Fruit fly (Drosophila melanogaster): ENCODE measurements around the gene Atg4a.

The Atg4a gene

dm6 chr2L:1068517-1069107 lies 12.1 kb upstream of the Atg4a start:
- no peak for TF ChIP-seq noc (tag; optimal IDR thresholded peaks at IDR 0.05)

DNA sequence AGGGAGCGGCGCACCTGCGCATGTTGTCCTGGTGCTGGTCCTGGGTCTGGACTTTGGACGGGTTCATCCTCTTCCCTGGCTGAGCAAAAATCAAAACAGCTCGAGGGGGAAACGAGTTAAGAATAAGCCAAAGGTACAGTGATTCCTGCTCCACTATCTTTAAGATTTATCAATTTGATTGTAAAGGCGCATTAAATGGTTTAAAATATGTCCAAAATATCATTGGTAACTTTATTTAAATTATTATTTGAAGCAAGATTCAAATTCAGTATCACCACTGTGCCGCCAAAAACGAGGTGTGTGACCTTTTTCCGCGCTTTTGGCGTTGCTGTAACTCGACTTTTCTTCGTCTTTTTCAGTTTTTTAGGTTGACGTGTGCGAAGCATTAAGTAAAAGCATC lies 11.2 kb upstream of the Atg4a start:
- TF ChIP-seq noc (tag; optimal IDR thresholded peaks at IDR 0.05) = no peak

dm6 chr2L:1070332-1070731 lies 10.4 kb upstream of the Atg4a start:
- TF ChIP-seq noc (tag; optimal IDR thresholded peaks at IDR 0.05) = no peak

DNA sequence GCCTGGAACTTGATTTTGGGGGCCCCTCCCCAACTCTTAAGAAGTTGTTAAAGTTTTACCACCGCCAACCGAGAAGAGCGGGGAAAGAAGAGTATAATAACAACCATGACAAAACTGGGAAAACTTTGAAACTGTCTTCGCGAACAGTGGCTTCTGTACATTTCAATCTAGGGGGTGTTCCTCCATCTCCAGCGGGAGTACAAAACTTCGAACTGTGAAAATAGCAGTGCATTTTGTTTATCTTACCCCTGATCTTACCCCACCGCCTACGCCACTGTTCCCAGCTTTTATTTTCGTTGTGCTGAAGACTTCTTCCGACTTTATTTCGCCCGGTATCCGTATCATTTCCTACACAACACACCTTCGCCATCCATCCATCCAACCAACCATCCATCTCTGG lies 9.8 kb upstream of the Atg4a start:
- TF ChIP-seq noc (tag; optimal IDR thresholded peaks at IDR 0.05) = peak; percentile 24

- TF ChIP-seq noc (tag; optimal IDR thresholded peaks at IDR 0.05) = peak; percentile 47
These were observed 8.5 kb upstream of the Atg4a start for dm6 chr2L:1072184-1072583.

DNA sequence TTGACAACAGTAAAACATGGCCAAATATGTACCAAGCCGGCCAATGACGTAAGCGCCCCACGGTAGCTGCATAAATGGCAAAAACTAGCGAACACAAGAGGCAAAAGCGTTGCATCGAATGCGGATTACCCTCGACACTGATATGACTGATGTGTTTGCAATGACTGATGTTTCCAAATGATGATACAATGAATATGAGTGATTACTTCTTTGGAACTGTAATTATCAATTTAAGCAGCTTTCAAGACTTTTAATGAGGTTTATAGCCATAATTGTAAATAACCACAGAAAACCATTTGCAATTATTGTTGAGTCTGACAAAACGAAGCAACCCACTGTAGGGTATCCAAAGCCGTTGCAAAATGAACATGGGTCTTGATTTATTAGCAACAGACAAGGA lies 7.2 kb upstream of the Atg4a start:
- TF ChIP-seq noc (tag; optimal IDR thresholded peaks at IDR 0.05) = peak; percentile 35

dm6 chr2L:1074180-1074864 lies 6.4 kb upstream of the Atg4a start:
- peak; percentile 54 for TF ChIP-seq noc (tag; optimal IDR thresholded peaks at IDR 0.05)

DNA sequence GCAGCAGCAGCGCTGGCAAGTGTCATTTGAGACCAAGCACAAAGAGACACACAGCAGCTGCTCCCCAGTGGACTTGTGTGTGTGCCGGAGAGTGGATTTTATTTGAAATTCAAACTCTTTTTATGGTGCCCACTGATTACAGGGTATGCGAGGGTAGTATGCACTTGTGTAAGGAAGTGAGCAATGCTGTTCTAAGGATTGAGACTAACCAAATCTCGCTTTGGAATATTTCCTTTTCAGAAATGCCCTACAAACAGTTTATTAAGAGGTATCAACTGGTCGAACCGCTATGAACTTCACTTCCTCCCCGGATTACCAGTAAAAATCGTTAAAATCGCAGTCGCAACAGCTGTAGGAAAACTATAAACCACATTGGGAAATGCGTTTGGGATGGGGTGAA lies 5.0 kb upstream of the Atg4a start:
- TF ChIP-seq noc (tag; optimal IDR thresholded peaks at IDR 0.05) = no peak

- TF ChIP-seq noc (tag; optimal IDR thresholded peaks at IDR 0.05) = no peak
These were observed 3.7 kb upstream of the Atg4a start for dm6 chr2L:1077053-1077452.

- TF ChIP-seq noc (tag; optimal IDR thresholded peaks at IDR 0.05) = peak; percentile 61
These were observed 3.2 kb upstream of the Atg4a start, which contains the start of the genes S and ast for dm6 chr2L:1077469-1077993. TSS of gene S (minus strand) at chr2L:1077815. TSS of gene ast (plus strand) at chr2L:1077948.

dm6 chr2L:1082668-1083067 lies 2.0 kb downstream of the Atg4a start:
- no peak for TF ChIP-seq noc (tag; optimal IDR thresholded peaks at IDR 0.05)

- no peak for TF ChIP-seq noc (tag; optimal IDR thresholded peaks at IDR 0.05)
These were observed 5.7 kb downstream of the Atg4a start for dm6 chr2L:1086312-1086906.

DNA sequence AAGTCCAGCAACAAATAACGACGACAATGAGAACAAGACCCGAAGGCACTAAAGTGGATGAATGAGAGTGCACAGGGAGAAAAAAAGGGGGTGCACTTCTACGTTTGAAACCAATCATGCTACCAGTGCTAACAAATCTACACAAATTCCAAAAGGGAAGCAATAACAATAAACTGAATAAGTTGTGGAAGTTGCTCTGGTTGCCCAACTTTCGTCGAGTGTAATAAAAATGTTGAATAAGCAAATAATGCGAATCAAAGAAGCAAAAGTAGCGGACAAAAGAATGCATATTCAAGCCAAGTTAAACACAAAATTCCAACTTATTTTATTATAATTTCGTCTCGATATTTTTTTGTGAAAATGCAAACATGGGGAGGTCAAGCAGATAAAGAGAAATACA lies 11.0 kb downstream of the Atg4a start:
- TF ChIP-seq noc (tag; optimal IDR thresholded peaks at IDR 0.05) = no peak

DNA sequence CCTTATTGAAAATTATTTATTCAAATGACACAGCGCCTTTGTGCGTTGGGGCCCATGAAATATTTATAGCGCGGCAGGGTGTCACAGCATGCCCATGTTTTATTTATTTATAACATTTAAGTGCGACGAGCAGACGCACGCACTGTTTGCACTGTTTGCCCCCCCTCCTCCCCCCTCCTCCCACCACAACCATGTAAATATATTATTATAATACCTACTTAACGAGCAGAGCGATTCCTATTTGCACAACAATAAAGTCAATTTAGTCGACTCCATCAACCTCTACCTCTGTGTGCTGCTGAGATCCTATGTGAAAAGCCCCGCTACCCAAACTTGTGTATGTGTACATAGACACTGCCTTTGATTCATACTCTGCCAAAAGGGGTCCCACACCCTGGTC lies 14.0 kb downstream of the Atg4a start:
- peak; percentile 10 for TF ChIP-seq noc (tag; optimal IDR thresholded peaks at IDR 0.05)

dm6 chr2L:1095450-1095849 lies 14.7 kb downstream of the Atg4a start:
- no peak for TF ChIP-seq noc (tag; optimal IDR thresholded peaks at IDR 0.05)

dm6 chr2L:1102349-1102748 lies 21.6 kb downstream of the Atg4a start, which contains the start of gene CG4629:
TSS of gene CG4629 (minus strand) at chr2L:1102504.
- no peak for TF ChIP-seq noc (tag; optimal IDR thresholded peaks at IDR 0.05)
